Fruit fly (Drosophila melanogaster) whole organism, embryonic: ENCODE data around the gene Ero1L.

Source experiments
- CG10366 ChIP-seq: fragments of 200-800 bp; sonication (Bioruptor generic); IDR thresholded peaks from 2 replicates; pipeline ENCODE4 v1.3.6; 2022; ENCODE audit warnings: missing biosample characterization, missing genetic modification characterization
- CG10543 ChIP-seq: fragments of 200-800 bp; sonication (Bioruptor generic); optimal IDR thresholded peaks from 3 replicates; lab custom pipeline; 2017; ENCODE audit warnings: missing biosample characterization, mild to moderate bottlenecking, missing genetic modification characterization, moderate library complexity
- CG11247 ChIP-seq: fragments of 200-800 bp; sonication (Bioruptor generic); IDR thresholded peaks from 2 replicates; pipeline ENCODE4 v1.3.6; 2022; ENCODE audit warnings: missing biosample characterization, missing genetic modification characterization
- CG11696 ChIP-seq: fragments of 200-800 bp; sonication (Bioruptor generic); IDR thresholded peaks from 2 replicates; pipeline ENCODE4 v1.3.6; 2022; ENCODE audit warnings: missing biosample characterization, missing genetic modification characterization
- CG12104 ChIP-seq: fragments of 200-800 bp; sonication (Bioruptor generic); optimal IDR thresholded peaks from 3 replicates; lab custom pipeline; 2016; ENCODE audit warnings: missing biosample characterization, missing genetic modification characterization
- CG1233 ChIP-seq: fragments of 200-800 bp; sonication (Bioruptor generic); optimal IDR thresholded peaks from 4 replicates; lab custom pipeline; 2018; ENCODE audit warnings: missing biosample characterization, mild to moderate bottlenecking, missing genetic modification characterization
- CG12942 ChIP-seq: fragments of 200-800 bp; sonication (Bioruptor generic); optimal IDR thresholded peaks from 3 replicates; lab custom pipeline; 2016; ENCODE audit warnings: missing biosample characterization, missing genetic modification characterization
- CG13624 ChIP-seq: fragments of 200-800 bp; sonication (Bioruptor generic); optimal IDR thresholded peaks from 2 replicates; lab custom pipeline; 2016; ENCODE audit warnings: missing biosample characterization, missing genetic modification characterization
- CG15514 ChIP-seq: fragments of 200-800 bp; sonication (Bioruptor generic); optimal IDR thresholded peaks from 3 replicates; lab custom pipeline; 2017; ENCODE audit warnings: missing biosample characterization, missing genetic modification characterization, mild to moderate bottlenecking, moderate library complexity, missing genetic modification reagents
- CG15601 ChIP-seq: fragments of 200-800 bp; sonication (Bioruptor generic); optimal IDR thresholded peaks from 3 replicates; lab custom pipeline; 2019; ENCODE audit warnings: missing biosample characterization, mild to moderate bottlenecking, missing genetic modification characterization, moderate library complexity
- CG1602 ChIP-seq: fragments of 200-800 bp; sonication (Bioruptor generic); optimal IDR thresholded peaks from 3 replicates; lab custom pipeline; 2016; ENCODE audit warnings: missing biosample characterization, missing genetic modification characterization
- CG1603 ChIP-seq: fragments of 200-800 bp; sonication (Bioruptor generic); optimal IDR thresholded peaks from 2 replicates; lab custom pipeline; 2019; ENCODE audit warnings: missing biosample characterization, mild to moderate bottlenecking, missing genetic modification characterization, moderate library complexity
- CG16863 ChIP-seq: fragments of 200-800 bp; sonication (Bioruptor generic); optimal IDR thresholded peaks from 3 replicates; lab custom pipeline; 2016; ENCODE audit warnings: missing biosample characterization, missing genetic modification characterization
- CG17361 ChIP-seq: fragments of 200-800 bp; sonication (Bioruptor generic); IDR thresholded peaks from 3 replicates; pipeline ENCODE4 v1.3.6; 2022; ENCODE audit warnings: missing biosample characterization, missing genetic modification characterization
- CG3065 ChIP-seq: fragments of 200-800 bp; sonication (Bioruptor generic); optimal IDR thresholded peaks from 2 replicates; lab custom pipeline; 2016; ENCODE audit warnings: missing biosample characterization, missing genetic modification characterization
- CG34376 ChIP-seq: fragments of 200-800 bp; sonication (Bioruptor generic); optimal IDR thresholded peaks from 2 replicates; lab custom pipeline; 2018; ENCODE audit warnings: missing biosample characterization, mild to moderate bottlenecking, missing genetic modification characterization
- CG4328 ChIP-seq: fragments of 200-800 bp; sonication (Bioruptor generic); optimal IDR thresholded peaks from 3 replicates; lab custom pipeline; 2017; ENCODE audit warnings: missing biosample characterization, missing genetic modification reagents, missing genetic modification characterization
- CG4360 ChIP-seq: fragments of 200-800 bp; sonication (Bioruptor generic); IDR thresholded peaks from 2 replicates; pipeline ENCODE4 v1.3.6; 2022; ENCODE audit warnings: missing biosample characterization, missing genetic modification characterization
- CG5953 ChIP-seq: fragments of 200-800 bp; sonication (Bioruptor generic); IDR thresholded peaks from 2 replicates; pipeline ENCODE4 v1.3.6; 2022; ENCODE audit warnings: missing biosample characterization, missing genetic modification characterization
- CG6272 ChIP-seq: fragments of 200-800 bp; sonication (Bioruptor generic); IDR thresholded peaks from 2 replicates; pipeline ENCODE4 v1.3.6; 2022; ENCODE audit warnings: missing biosample characterization, missing genetic modification characterization
- CG7372 ChIP-seq: fragments of 200-800 bp; sonication (Bioruptor generic); IDR thresholded peaks from 2 replicates; pipeline ENCODE4 v1.3.6; 2022; ENCODE audit warnings: missing biosample characterization, missing genetic modification characterization
- CG8281 ChIP-seq: fragments of 200-800 bp; sonication (Bioruptor generic); optimal IDR thresholded peaks from 2 replicates; lab custom pipeline; 2018; ENCODE audit warnings: missing biosample characterization, mild to moderate bottlenecking, missing genetic modification characterization, moderate library complexity
- CG8290 ChIP-seq, 3 experiments: fragments of 200-800 bp; sonication (Bioruptor generic); optimal IDR thresholded peaks; 2 replicates each; lab custom pipeline; 2016 to 2019; ENCODE audit warnings: missing biosample characterization in 3 of 3, missing genetic modification characterization in 3 of 3, mild to moderate bottlenecking in 2 of 3, moderate library complexity in 1 of 3
- CG9215 ChIP-seq: fragments of 200-800 bp; sonication (Bioruptor generic); IDR thresholded peaks from 2 replicates; pipeline ENCODE4 v1.3.6; 2022; ENCODE audit warnings: missing biosample characterization, missing genetic modification characterization
- Camta ChIP-seq: fragments of 200-800 bp; sonication (Bioruptor generic); optimal IDR thresholded peaks from 2 replicates; lab custom pipeline; 2016; ENCODE audit warnings: missing biosample characterization, missing genetic modification characterization
- CrebB ChIP-seq: fragments of 200-800 bp; sonication (Bioruptor generic); optimal IDR thresholded peaks from 3 replicates; lab custom pipeline; 2018; ENCODE audit warnings: missing biosample characterization, mild to moderate bottlenecking, missing genetic modification characterization
- D ChIP-seq, 2 experiments: fragments of 200-800 bp in 1 of 2; fragments of >200 bp in 1 of 2; sonication (Bioruptor generic) in 1 of 2; optimal IDR thresholded peaks; 2 replicates in 1 of 2; 3 replicates in 1 of 2; lab custom pipeline; 2017; ENCODE audit warnings: mild to moderate bottlenecking in 1 of 2, missing biosample characterization in 1 of 2, missing genetic modification characterization in 1 of 2, missing genetic modification reagents in 1 of 2
- Drgx ChIP-seq: fragments of 200-800 bp; sonication (Bioruptor generic); IDR thresholded peaks from 2 replicates; pipeline ENCODE4 v1.3.6; 2022; ENCODE audit warnings: missing biosample characterization, missing genetic modification characterization
- HLH4C ChIP-seq: fragments of 200-800 bp; sonication (Bioruptor generic); IDR thresholded peaks from 3 replicates; pipeline ENCODE4 v1.3.6; 2022; ENCODE audit warnings: missing biosample characterization, missing genetic modification characterization; ENCODE audit not compliant: partially characterized antibody
- MESR4 ChIP-seq: fragments of 200-800 bp; sonication (Bioruptor generic); optimal IDR thresholded peaks from 2 replicates; lab custom pipeline; 2018; ENCODE audit warnings: missing biosample characterization, mild to moderate bottlenecking, missing genetic modification characterization, moderate library complexity
- MTF-1 ChIP-seq: fragments of 200-800 bp; sonication (Bioruptor generic); optimal IDR thresholded peaks from 2 replicates; lab custom pipeline; 2018; ENCODE audit warnings: missing biosample characterization, mild to moderate bottlenecking, missing genetic modification characterization, borderline replicate concordance
- Oli ChIP-seq: fragments of 200-800 bp; sonication (Bioruptor generic); optimal IDR thresholded peaks from 2 replicates; lab custom pipeline; 2018; ENCODE audit warnings: missing biosample characterization, mild to moderate bottlenecking, missing genetic modification characterization, moderate library complexity
- Opbp ChIP-seq: fragments of 200-800 bp; sonication (Bioruptor generic); IDR thresholded peaks from 3 replicates; pipeline ENCODE4 v1.3.6; 2022; ENCODE audit warnings: missing biosample characterization, missing genetic modification characterization; ENCODE audit not compliant: partially characterized antibody
- PHDP ChIP-seq: fragments of 200-800 bp; sonication (Bioruptor generic); optimal IDR thresholded peaks from 3 replicates; lab custom pipeline; 2018; ENCODE audit warnings: missing biosample characterization, mild to moderate bottlenecking, missing genetic modification characterization, moderate library complexity
- Sry-δ ChIP-seq: fragments of 200-800 bp; sonication (Bioruptor generic); optimal IDR thresholded peaks from 2 replicates; lab custom pipeline; 2016; ENCODE audit warnings: missing biosample characterization, missing genetic modification characterization
- Vsx1 ChIP-seq: fragments of 200-800 bp; sonication (Bioruptor generic); optimal IDR thresholded peaks from 2 replicates; lab custom pipeline; 2017; ENCODE audit warnings: missing biosample characterization, mild to moderate bottlenecking, missing genetic modification characterization, missing genetic modification reagents
- YL-1 ChIP-seq: fragments of 200-800 bp; sonication (Bioruptor generic); optimal IDR thresholded peaks from 3 replicates; lab custom pipeline; 2017; ENCODE audit warnings: missing biosample characterization, mild to moderate bottlenecking, missing genetic modification characterization
- corto ChIP-seq: fragments of 200-800 bp; sonication (Bioruptor generic); optimal IDR thresholded peaks from 2 replicates; lab custom pipeline; 2016; ENCODE audit warnings: missing biosample characterization, mild to moderate bottlenecking, missing genetic modification characterization, moderate library complexity
- dm ChIP-seq: fragments of 200-800 bp; sonication (Bioruptor generic); optimal IDR thresholded peaks from 3 replicates; lab custom pipeline; 2016; ENCODE audit warnings: missing biosample characterization, missing genetic modification characterization
- gem ChIP-seq: fragments of 200-800 bp; sonication (Bioruptor generic); optimal IDR thresholded peaks from 2 replicates; lab custom pipeline; 2019; ENCODE audit warnings: missing biosample characterization, mild to moderate bottlenecking, missing genetic modification characterization, moderate library complexity
- gfzf ChIP-seq: fragments of 200-800 bp; sonication (Bioruptor generic); optimal IDR thresholded peaks from 2 replicates; lab custom pipeline; 2016; ENCODE audit warnings: missing biosample characterization, mild to moderate bottlenecking, missing genetic modification characterization, moderate library complexity
- grau ChIP-seq: fragments of 200-800 bp; optimal IDR thresholded peaks from 3 replicates; lab custom pipeline; 2019; ENCODE audit warnings: missing biosample characterization, mild to moderate bottlenecking, missing genetic modification characterization, moderate library complexity
- h ChIP-seq: fragments of >200 bp; optimal IDR thresholded peaks from 2 replicates; lab custom pipeline; 2017
- ham ChIP-seq: fragments of 200-800 bp; sonication (Bioruptor generic); IDR thresholded peaks from 2 replicates; pipeline ENCODE4 v1.3.6; 2022; ENCODE audit warnings: missing biosample characterization, missing genetic modification characterization
- hbn ChIP-seq: fragments of 200-800 bp; sonication (Bioruptor generic); IDR thresholded peaks from 2 replicates; pipeline ENCODE4 v1.3.6; 2022; ENCODE audit warnings: missing biosample characterization, missing genetic modification characterization; ENCODE audit not compliant: partially characterized antibody
- jumu ChIP-seq: fragments of 200-800 bp; sonication (Bioruptor generic); optimal IDR thresholded peaks from 3 replicates; lab custom pipeline; 2016; ENCODE audit warnings: missing biosample characterization, missing genetic modification characterization
- ro ChIP-seq: fragments of 200-800 bp; sonication (Bioruptor generic); IDR thresholded peaks from 2 replicates; pipeline ENCODE4 v1.3.6; 2022; ENCODE audit warnings: missing biosample characterization, missing genetic modification characterization
- so ChIP-seq: fragments of 200-800 bp; sonication (Bioruptor generic); IDR thresholded peaks from 3 replicates; pipeline ENCODE4 v1.3.6; 2022; ENCODE audit warnings: missing biosample characterization, missing genetic modification characterization
- tna ChIP-seq: fragments of 200-800 bp; sonication (Bioruptor generic); IDR thresholded peaks from 2 replicates; pipeline ENCODE4 v1.3.6; 2022; ENCODE audit warnings: missing biosample characterization, missing genetic modification characterization; ENCODE audit not compliant: partially characterized antibody
- unc-4 ChIP-seq: fragments of 200-800 bp; sonication (Bioruptor generic); IDR thresholded peaks from 2 replicates; pipeline ENCODE4 v1.3.6; 2022; ENCODE audit warnings: missing biosample characterization, missing genetic modification characterization; ENCODE audit not compliant: partially characterized antibody

Gene Ero1L

DNA sequence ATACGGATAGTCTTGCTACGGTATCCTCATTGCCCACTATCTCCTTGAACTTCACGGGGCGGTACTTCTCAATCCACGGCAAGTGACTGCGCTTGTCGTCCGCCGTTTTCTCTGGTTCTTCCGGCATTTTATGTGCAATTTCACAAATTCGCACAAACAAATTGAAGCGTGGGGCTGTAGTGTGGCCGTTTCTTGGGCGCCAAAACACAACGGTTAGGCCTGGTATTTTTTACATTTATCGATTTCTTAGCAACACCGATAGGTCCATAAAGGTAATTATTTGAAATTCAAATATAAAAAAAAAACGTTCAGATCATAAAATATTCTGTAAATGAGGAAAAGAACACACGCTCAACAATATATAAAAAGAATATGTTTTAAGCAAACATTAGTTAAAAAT is 34.3 kb upstream of the Ero1L start, which contains the start of gene RfC4 (continued):
- TF ChIP-seq CG8281: no peak
- TF ChIP-seq YL-1 (GFP tag; lab: Kevin White, UChicago): peak; percentile 5
- TF ChIP-seq CG16863: no peak
- TF ChIP-seq gfzf (GFP tag; lab: Kevin White, UChicago): peak; percentile 69
- TF ChIP-seq CG17361 (GFP tag; lab: Robert Waterston, UW): 0 out of 3 replicates have a peak, but pooled peaks have one; percentile 18
- no peak for TF ChIP-seq CG10543 (GFP tag; lab: Kevin White, UChicago)
- TF ChIP-seq CG4360: no peak
- no peak for TF ChIP-seq ham (GFP tag; lab: Robert Waterston, UW)
- no peak for TF ChIP-seq Oli (tag; lab: Kevin White, UChicago)
- TF ChIP-seq MTF-1 (GFP tag; lab: Kevin White, UChicago): no peak
- TF ChIP-seq CG1603 (tag; lab: Kevin White, UChicago): peak; percentile 32
- no peak for TF ChIP-seq hbn (GFP tag; lab: Robert Waterston, UW)
- TF ChIP-seq Opbp (GFP tag; lab: Robert Waterston, UW): peak; percentile 23; the same call in 2 of the 3 replicates
- no peak for TF ChIP-seq CG12104 (GFP tag; lab: Kevin White, UChicago)
- TF ChIP-seq CG8290 (GFP tag; optimal IDR thresholded peaks at IDR 0.05; lab: Kevin White, UChicago): no peak
- TF ChIP-seq CG8290 (tag; optimal IDR thresholded peaks at IDR 0.05; lab: Kevin White, UChicago): no peak
- TF ChIP-seq CG1233 (GFP tag; lab: Kevin White, UChicago): no peak
- TF ChIP-seq CG1602 (GFP tag; lab: Kevin White, UChicago): no peak
- TF ChIP-seq CrebB (tag; lab: Kevin White, UChicago): no peak
- no peak for TF ChIP-seq gem (tag; lab: Kevin White, UChicago)
- no peak for TF ChIP-seq jumu
- no peak for TF ChIP-seq CG11247
- peak; percentile 18 for TF ChIP-seq dm
- TF ChIP-seq CG15514 (GFP tag; lab: Kevin White, UChicago): peak; percentile 21
- TF ChIP-seq Camta (GFP tag; lab: Kevin White, UChicago): no peak
- TF ChIP-seq CG3065 (GFP tag; lab: Kevin White, UChicago): no peak
- no peak for TF ChIP-seq grau (tag; lab: Kevin White, UChicago)
- peak; percentile 41 for TF ChIP-seq HLH4C (GFP tag; lab: Robert Waterston, UW)
- TF ChIP-seq CG11696 (GFP tag; lab: Robert Waterston, UW): no peak
- no peak for TF ChIP-seq CG12942
- TF ChIP-seq so (GFP tag; lab: Robert Waterston, UW): no peak
- no peak for TF ChIP-seq tna (GFP tag; lab: Robert Waterston, UW)
- TF ChIP-seq D (optimal IDR thresholded peaks at IDR 0.05; lab: Kevin White, UChicago): no peak
- no peak for TF ChIP-seq D (GFP tag; optimal IDR thresholded peaks at IDR 0.05; lab: Kevin White, UChicago)
- TF ChIP-seq CG6272: no peak
- no peak for TF ChIP-seq ro (GFP tag; lab: Robert Waterston, UW)
- peak; percentile 22 for TF ChIP-seq Sry-δ (GFP tag; lab: Kevin White, UChicago)
- TF ChIP-seq PHDP (tag; lab: Kevin White, UChicago): no peak
- TF ChIP-seq CG5953 (GFP tag; lab: Robert Waterston, UW): no peak
- TF ChIP-seq CG34376: no peak
- no peak for TF ChIP-seq Drgx (GFP tag; lab: Robert Waterston, UW)
- TF ChIP-seq unc-4 (GFP tag; lab: Robert Waterston, UW): peak; percentile 31
- TF ChIP-seq CG9215 (GFP tag; lab: Robert Waterston, UW): no peak
- peak; percentile 27 for TF ChIP-seq MESR4 (GFP tag; lab: Kevin White, UChicago)
- no peak for TF ChIP-seq CG4328 (GFP tag; lab: Kevin White, UChicago)
- TF ChIP-seq CG15601 (tag; lab: Kevin White, UChicago): peak; percentile 2
- no peak for TF ChIP-seq CG13624 (GFP tag; lab: Kevin White, UChicago)
- no peak for TF ChIP-seq CG7372
- TF ChIP-seq h: no peak
- no peak for TF ChIP-seq corto (GFP tag; lab: Kevin White, UChicago)
- no peak for TF ChIP-seq Vsx1
- no peak for TF ChIP-seq CG10366 (GFP tag; lab: Robert Waterston, UW)
